Worm (Caenorhabditis elegans) whole organism, L2 larva: ENCODE measurements around the gene srx-38.

Experiments
- ama-1 ChIP-seq: fragments of 150-350 bp; optimal IDR thresholded peaks from 2 replicates; lab custom pipeline; 2018; ENCODE audit warnings: inconsistent platforms
- elt-3 ChIP-seq: sonication (generic microtip); optimal IDR thresholded peaks from 2 replicates; lab custom pipeline; 2017; ENCODE audit warnings: missing biosample characterization, missing genetic modification characterization
- mdl-1 ChIP-seq, 2 experiments: fragments of 150-350 bp in 1 of 2; sonication (generic microtip) in 1 of 2; optimal IDR thresholded peaks; 2 replicates each; lab custom pipeline; 2017; ENCODE audit warnings: missing biosample characterization in 2 of 2, missing genetic modification characterization in 2 of 2
- nhr-25 ChIP-seq: fragments of 150-350 bp; sonication (generic microtip); optimal IDR thresholded peaks from 3 replicates; lab custom pipeline; 2014; ENCODE audit warnings: missing biosample characterization, missing genetic modification characterization
- nhr-77 ChIP-seq: fragments of 150-350 bp; optimal IDR thresholded peaks from 2 replicates; lab custom pipeline; 2014; ENCODE audit warnings: missing biosample characterization, missing genetic modification characterization
- snpc-4 ChIP-seq: fragments of 150-350 bp; optimal IDR thresholded peaks from 2 replicates; lab custom pipeline; 2014; ENCODE audit warnings: missing biosample characterization, missing genetic modification characterization
- unc-39 ChIP-seq: fragments of 150-350 bp; optimal IDR thresholded peaks from 2 replicates; lab custom pipeline; 2014; ENCODE audit warnings: missing biosample characterization, missing genetic modification characterization
- ztf-4 ChIP-seq: fragments of 150-350 bp; optimal IDR thresholded peaks from 2 replicates; lab custom pipeline; 2014; ENCODE audit warnings: missing biosample characterization, missing genetic modification characterization

DNA sequence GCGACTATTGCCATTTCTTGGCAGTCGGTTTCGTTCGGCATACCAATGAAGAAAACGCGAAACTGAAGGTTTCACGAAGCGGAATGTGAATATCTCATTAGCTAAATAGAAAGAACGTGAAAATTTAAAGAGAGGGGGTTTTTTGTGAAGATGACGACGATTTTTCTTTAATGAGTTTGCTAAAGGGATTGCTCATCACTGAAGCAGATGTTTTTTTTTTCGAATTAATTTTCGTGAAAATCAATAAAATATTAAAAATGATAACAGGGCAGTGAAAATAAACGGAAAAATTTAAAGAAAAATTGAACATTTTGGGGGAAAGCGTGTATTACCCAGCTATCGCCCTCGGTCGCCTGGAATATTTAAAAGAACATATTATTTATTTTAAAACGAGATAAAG lies 47.6 kb downstream of the srx-38 start, which contains the start of gene srab-3:
- TF ChIP-seq unc-39 (tag; lab: Kevin White, UChicago), result no peak
- no peak for TF ChIP-seq mdl-1 (tag; optimal IDR thresholded peaks at IDR 0.05; lab: Kevin White, UChicago)
- TF ChIP-seq snpc-4 (tag; lab: Kevin White, UChicago), result no peak
- no peak for TF ChIP-seq ztf-4
- TF ChIP-seq nhr-25 (tag; lab: Kevin White, UChicago), result no peak
- TF ChIP-seq ama-1 (lab: Kevin White, UChicago), result no peak
- no peak for TF ChIP-seq nhr-77 (tag; lab: Kevin White, UChicago)
- TF ChIP-seq elt-3 (tag; lab: Kevin White, UChicago), result no peak
